Worm (Caenorhabditis elegans) whole organism, L2 larva: ENCODE measurements around the gene xpd-1.

ENCODE experiments used
- ZK546.5 ChIP-seq: sonication (generic microtip); optimal IDR thresholded peaks from 2 replicates; lab custom pipeline; 2017; ENCODE audit warnings: missing biosample characterization, missing genetic modification characterization
- aly-2 ChIP-seq: fragments of 150-350 bp; optimal IDR thresholded peaks from 2 replicates; lab custom pipeline; 2014; ENCODE audit warnings: missing biosample characterization, missing genetic modification characterization
- skn-1 ChIP-seq: sonication (generic microtip); optimal IDR thresholded peaks from 2 replicates; lab custom pipeline; 2017; ENCODE audit warnings: missing biosample characterization, missing genetic modification characterization
- zag-1 ChIP-seq: fragments of 150-350 bp; optimal IDR thresholded peaks from 2 replicates; lab custom pipeline; 2014; ENCODE audit warnings: missing biosample characterization, missing genetic modification characterization
- ztf-11 ChIP-seq: sonication (generic microtip); optimal IDR thresholded peaks from 2 replicates; lab custom pipeline; 2017; ENCODE audit warnings: missing biosample characterization, missing genetic modification characterization

- TF ChIP-seq zag-1 (tag; lab: Kevin White, UChicago) (no peak), aly-2 (tag; lab: Kevin White, UChicago) (no peak), skn-1 (tag; lab: Kevin White, UChicago) (no peak), ZK546.5 (tag; lab: Kevin White, UChicago) (no peak), ztf-11 (tag; lab: Kevin White, UChicago) (no peak)
These were observed 37.9 kb upstream of the xpd-1 start for ce11 chrIII:227033-227432.
